Worm (Caenorhabditis elegans): Measurements from ENCODE around the gene F58F6.6.

Gene F58F6.6

DNA sequence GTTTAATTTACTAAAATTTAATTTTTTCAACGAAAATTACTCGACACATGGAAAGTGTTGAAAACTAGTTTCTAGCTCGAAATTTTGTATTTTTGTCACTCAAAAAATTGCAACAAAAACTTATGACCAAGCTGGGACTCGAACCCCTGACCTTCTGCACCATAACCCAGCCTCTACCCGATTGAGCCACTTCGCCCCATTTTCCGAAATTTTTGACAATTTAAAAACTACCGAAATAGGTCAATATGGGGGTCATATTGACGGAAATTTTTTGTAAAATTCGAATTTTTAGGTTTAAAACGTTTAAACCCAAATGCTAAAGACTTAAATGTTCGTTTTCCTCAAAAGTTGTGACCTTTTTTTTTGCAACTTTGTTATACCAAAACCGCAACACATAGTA is 44.6 kb downstream of the F58F6.6 start:
- TF ChIP-seq B0261.1 (tag; optimal IDR thresholded peaks at IDR 0.05) (peak; percentile 45), mcd-1 (GFP tag; IDR thresholded peaks at IDR 0.05) (no peak), rpc-1 (optimal IDR thresholded peaks at IDR 0.05) (peak; percentile 16), rpc-1 (tag; optimal IDR thresholded peaks at IDR 0.05) (peak; percentile 57), tbp1 (GFP tag; optimal IDR thresholded peaks at IDR 0.05) (peak; percentile 68), unc-62 (GFP tag; optimal IDR thresholded peaks at IDR 0.05) (no peak)

- TF ChIP-seq F23B12.7 (tag; optimal IDR thresholded peaks at IDR 0.05; ENCODE audit: insufficient read depth) (no peak), hmg-1.2 (GFP tag; IDR thresholded peaks at IDR 0.05) (peak; percentile 15; the same call in 1 of the 2 replicates), egl-44 (GFP tag; IDR thresholded peaks at IDR 0.05) (no peak), B0261.1 (tag; optimal IDR thresholded peaks at IDR 0.05) (no peak), athp-1 (tag; optimal IDR thresholded peaks at IDR 0.05) (no peak), hsf-1 (GFP tag; IDR thresholded peaks at IDR 0.05) (no peak), atf-7 (tag; optimal IDR thresholded peaks at IDR 0.05) (no peak), egl-18 (GFP tag; IDR thresholded peaks at IDR 0.05) (no peak), zfh-2 (GFP tag; conservative IDR thresholded peaks at IDR 0.05) (peak; percentile 61; the same call in 1 of the 2 replicates), aptf-2 (GFP tag; conservative IDR thresholded peaks at IDR 0.05) (no peak), dox-1 (GFP tag; IDR thresholded peaks at IDR 0.05) (0 out of 2 replicates have a peak, but pooled peaks have one; percentile 10), ekl-4 (GFP tag; IDR thresholded peaks at IDR 0.05) (no peak), B0019.2 (GFP tag; conservative IDR thresholded peaks at IDR 0.05) (no peak), mel-28 (tag; optimal IDR thresholded peaks at IDR 0.05; ENCODE audit: borderline replicate concordance) (no peak)
Measured at ce11 chrIV:1385915-1386314, 45.0 kb downstream of the F58F6.6 start, which contains the start of gene nhr-41. TSS of gene nhr-41 (plus strand) at chrIV:1386215.

DNA sequence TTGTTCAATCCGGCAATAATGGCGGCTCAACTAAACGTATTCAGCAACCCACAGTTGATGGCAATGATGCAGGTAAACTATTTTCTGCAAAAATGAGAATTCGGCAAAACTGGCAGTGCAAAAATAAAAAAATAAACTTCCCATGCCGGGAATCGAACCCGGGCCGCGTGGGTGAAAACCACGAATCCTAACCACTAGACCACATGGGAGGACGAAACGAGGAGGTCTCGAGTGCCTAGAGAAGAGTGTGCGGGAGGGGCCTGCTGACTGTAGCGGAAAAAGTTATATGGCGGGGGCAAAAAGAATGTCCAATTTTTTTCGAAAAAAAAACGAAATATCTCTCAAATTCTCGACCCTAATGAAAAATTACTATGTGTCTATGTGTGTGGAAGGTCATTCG is 47.2 kb downstream of the F58F6.6 start:
- TF ChIP-seq B0035.1 (tag; optimal IDR thresholded peaks at IDR 0.05) (no peak), lin-26 (GFP tag; IDR thresholded peaks at IDR 0.05) (peak; percentile 70), egrh-3 (GFP tag; IDR thresholded peaks at IDR 0.05) (peak; percentile 47), attf-3 (GFP tag; conservative IDR thresholded peaks at IDR 0.05) (0 out of 2 replicates have a peak, but pooled peaks have one; percentile 31), madf-6 (GFP tag; IDR thresholded peaks at IDR 0.05) (peak; percentile 33; the same call in 1 of the 2 replicates), cebp-2 (GFP tag; IDR thresholded peaks at IDR 0.05) (0 out of 2 replicates have a peak, but pooled peaks have one; percentile 32), ztf-25 (GFP tag; IDR thresholded peaks at IDR 0.05) (peak; percentile 95), ama-1 (optimal IDR thresholded peaks at IDR 0.05) (no peak), ama-1 (GFP tag; optimal IDR thresholded peaks at IDR 0.05) (peak in 1 of 2 experiments; percentile 47), tbp1 (GFP tag; optimal IDR thresholded peaks at IDR 0.05) (peak; percentile 96), athp-1 (tag; optimal IDR thresholded peaks at IDR 0.05) (peak; percentile 22), attf-5 (GFP tag; optimal IDR thresholded peaks at IDR 0.05) (peak; percentile 24), Y95B8A.8 (GFP tag; IDR thresholded peaks at IDR 0.05) (peak; percentile 54; the same call in 1 of the 2 replicates), hmg-1.2 (GFP tag; IDR thresholded peaks at IDR 0.05) (peak; percentile 74), lir-1 (GFP tag; conservative IDR thresholded peaks at IDR 0.05) (no peak), K12H6.12 (tag; optimal IDR thresholded peaks at IDR 0.05) (no peak), dox-1 (GFP tag; IDR thresholded peaks at IDR 0.05) (peak; percentile 66), F57A8.1 (GFP tag; optimal IDR thresholded peaks at IDR 0.05) (no peak), D2030.7 (GFP tag; IDR thresholded peaks at IDR 0.05) (peak; percentile 30; the same call in 1 of the 2 replicates), him-1 (tag; optimal IDR thresholded peaks at IDR 0.05) (peak; percentile 21), ccch-3 (GFP tag; optimal IDR thresholded peaks at IDR 0.05) (no peak), ZK185.1 (tag; optimal IDR thresholded peaks at IDR 0.05; ENCODE audit: poor library complexity, severe bottlenecking) (peak; percentile 65), let-526 (GFP tag; IDR thresholded peaks at IDR 0.05) (0 out of 2 replicates have a peak, but pooled peaks have one; percentile 62), nhr-120 (GFP tag; IDR thresholded peaks at IDR 0.05) (no peak), rpc-1 (optimal IDR thresholded peaks at IDR 0.05) (peak; percentile 59), rpc-1 (tag; optimal IDR thresholded peaks at IDR 0.05) (peak; percentile 75), lin-35 (GFP tag; optimal IDR thresholded peaks at IDR 0.05) (peak in 1 of 3 experiments; percentile 46), B0261.1 (tag; optimal IDR thresholded peaks at IDR 0.05) (peak; percentile 90), ets-4 (GFP tag; optimal IDR thresholded peaks at IDR 0.05) (no peak), ztf-26 (tag; optimal IDR thresholded peaks at IDR 0.05) (peak; percentile 35), ztf-18 (tag; optimal IDR thresholded peaks at IDR 0.05) (peak; percentile 29), F23B12.7 (tag; optimal IDR thresholded peaks at IDR 0.05; ENCODE audit: insufficient read depth) (peak; percentile 26), pbrm-1 (GFP tag; IDR thresholded peaks at IDR 0.05) (0 out of 2 replicates have a peak, but pooled peaks have one; percentile 41), nfyb-1 (GFP tag; IDR thresholded peaks at IDR 0.05) (peak; percentile 78; the same call in 1 of the 2 replicates)

Measured in whole organism, young adult.